Fruit fly (Drosophila melanogaster): ENCODE data around the gene Chc.
A peak's percentile ranks its signal among the peaks of the same experiment; 100 is the strongest.

Chc gene

DNA sequence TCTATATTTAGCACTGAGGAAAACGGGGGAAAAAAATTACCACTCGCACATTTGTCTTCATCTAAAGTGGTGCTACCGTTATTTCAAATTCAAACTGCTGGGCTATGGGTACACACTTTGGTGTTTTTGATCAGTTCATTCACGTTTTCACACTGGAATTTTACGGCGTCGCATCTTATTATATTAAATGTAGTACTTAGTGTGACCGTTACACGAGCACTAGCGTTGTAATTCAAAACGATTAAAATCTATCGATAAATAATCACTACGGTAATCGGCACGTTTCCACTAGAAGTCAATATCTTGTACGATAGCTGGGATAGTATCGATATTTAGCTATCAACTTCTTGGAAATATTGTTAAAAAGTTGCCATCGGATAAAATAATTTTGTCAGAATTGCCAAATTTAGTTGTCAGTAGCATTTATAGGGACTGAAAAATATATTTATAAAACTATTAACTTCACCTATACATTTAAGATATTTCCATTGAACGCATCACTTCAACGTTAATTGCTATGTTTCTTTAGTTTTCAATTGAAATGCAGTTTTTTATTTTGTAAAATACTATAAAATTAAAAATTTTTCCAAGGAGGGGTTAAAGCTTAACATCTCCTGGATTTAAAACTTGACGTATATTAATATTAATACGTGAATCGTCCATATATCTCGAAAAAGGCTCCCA, 22.5 kb upstream of the Chc start, which contains the start of the genes CG46440 and Myb (continued):
- TF ChIP-seq insv (GFP tag; optimal IDR thresholded peaks at IDR 0.05) (no peak), CG10321 (GFP tag; IDR thresholded peaks at IDR 0.05) (no peak), knrl (GFP tag; IDR thresholded peaks at IDR 0.05; ENCODE audit: partially characterized antibody) (peak; percentile 82), da (GFP tag; optimal IDR thresholded peaks at IDR 0.05) (no peak), Hand (GFP tag; optimal IDR thresholded peaks at IDR 0.05) (no peak), MESR4 (GFP tag; optimal IDR thresholded peaks at IDR 0.05) (peak; percentile 82), Myb (GFP tag; optimal IDR thresholded peaks at IDR 0.05) (peak; percentile 73), Ravus (GFP tag; IDR thresholded peaks at IDR 0.05) (no peak), D19A (tag; optimal IDR thresholded peaks at IDR 0.05) (peak; percentile 54), Mrtf (GFP tag; IDR thresholded peaks at IDR 0.05) (no peak), al (GFP tag; IDR thresholded peaks at IDR 0.05) (no peak), Lpt (GFP tag; optimal IDR thresholded peaks at IDR 0.05) (no peak), nmo (GFP tag; optimal IDR thresholded peaks at IDR 0.05) (peak; percentile 14), Dll (GFP tag; IDR thresholded peaks at IDR 0.05; ENCODE audit: partially characterized antibody) (peak; percentile 77), trem (tag; optimal IDR thresholded peaks at IDR 0.05) (peak; percentile 18), en (GFP tag; optimal IDR thresholded peaks at IDR 0.05) (no peak), sens (GFP tag) (peak; percentile 54), chinmo (GFP tag; IDR thresholded peaks at IDR 0.05; ENCODE audit: partially characterized antibody) (peak; percentile 64; the same call in 1 of the 4 replicates), CoRest (tag; optimal IDR thresholded peaks at IDR 0.05) (peak; percentile 5), CG13894 (tag; optimal IDR thresholded peaks at IDR 0.05) (no peak), Med (GFP tag) (peak; percentile 63), phol (tag; optimal IDR thresholded peaks at IDR 0.05) (peak; percentile 9), chn (GFP tag; optimal IDR thresholded peaks at IDR 0.05) (no peak), ara (GFP tag; IDR thresholded peaks at IDR 0.05) (no peak), CG32767 (GFP tag; IDR thresholded peaks at IDR 0.05) (no peak), CG11398 (GFP tag; optimal IDR thresholded peaks at IDR 0.05) (no peak), CG9797 (GFP tag; optimal IDR thresholded peaks at IDR 0.05) (peak; percentile 59), CG4404 (GFP tag; IDR thresholded peaks at IDR 0.05) (no peak), hbn (GFP tag; IDR thresholded peaks at IDR 0.05; ENCODE audit: partially characterized antibody) (peak; percentile 56), CG7786 (GFP tag; optimal IDR thresholded peaks at IDR 0.05) (no peak), CG6791 (GFP tag; IDR thresholded peaks at IDR 0.05; ENCODE audit: partially characterized antibody) (peak; percentile 90), inv (GFP tag; IDR thresholded peaks at IDR 0.05; ENCODE audit: partially characterized antibody) (peak; percentile 85), CG5245 (GFP tag; optimal IDR thresholded peaks at IDR 0.05) (no peak), dysf (GFP tag; IDR thresholded peaks at IDR 0.05) (no peak), vvl (GFP tag; IDR thresholded peaks at IDR 0.05) (peak; percentile 37; the same call in 1 of the 2 replicates), kni (GFP tag; optimal IDR thresholded peaks at IDR 0.05) (peak; percentile 14), lmd (GFP tag; IDR thresholded peaks at IDR 0.05) (no peak), TFAM (GFP tag; optimal IDR thresholded peaks at IDR 0.05) (no peak), gfzf (GFP tag; optimal IDR thresholded peaks at IDR 0.05) (peak; percentile 59), bbx (GFP tag; IDR thresholded peaks at IDR 0.05; ENCODE audit: partially characterized antibody) (peak; percentile 87), CG14441 (GFP tag; IDR thresholded peaks at IDR 0.05) (no peak), CG30431 (GFP tag; optimal IDR thresholded peaks at IDR 0.05) (no peak), ken (GFP tag; IDR thresholded peaks at IDR 0.05) (no peak), cato (GFP tag; optimal IDR thresholded peaks at IDR 0.05; ENCODE audit: borderline replicate concordance) (no peak), CG2712 (tag; optimal IDR thresholded peaks at IDR 0.05) (peak; percentile 26), az2 (GFP tag; optimal IDR thresholded peaks at IDR 0.05) (no peak), HLH54F (GFP tag; optimal IDR thresholded peaks at IDR 0.05) (no peak), CG10147 (GFP tag; optimal IDR thresholded peaks at IDR 0.05) (no peak), Doc3 (GFP tag; IDR thresholded peaks at IDR 0.05; ENCODE audit: partially characterized antibody) (peak; percentile 59; the same call in 1 of the 3 replicates), pita (GFP tag; optimal IDR thresholded peaks at IDR 0.05) (no peak)

All from whole organism, embryonic.